Worm (Caenorhabditis elegans): Measurements from ENCODE around the gene F49F1.15.

The F49F1.15 gene

DNA sequence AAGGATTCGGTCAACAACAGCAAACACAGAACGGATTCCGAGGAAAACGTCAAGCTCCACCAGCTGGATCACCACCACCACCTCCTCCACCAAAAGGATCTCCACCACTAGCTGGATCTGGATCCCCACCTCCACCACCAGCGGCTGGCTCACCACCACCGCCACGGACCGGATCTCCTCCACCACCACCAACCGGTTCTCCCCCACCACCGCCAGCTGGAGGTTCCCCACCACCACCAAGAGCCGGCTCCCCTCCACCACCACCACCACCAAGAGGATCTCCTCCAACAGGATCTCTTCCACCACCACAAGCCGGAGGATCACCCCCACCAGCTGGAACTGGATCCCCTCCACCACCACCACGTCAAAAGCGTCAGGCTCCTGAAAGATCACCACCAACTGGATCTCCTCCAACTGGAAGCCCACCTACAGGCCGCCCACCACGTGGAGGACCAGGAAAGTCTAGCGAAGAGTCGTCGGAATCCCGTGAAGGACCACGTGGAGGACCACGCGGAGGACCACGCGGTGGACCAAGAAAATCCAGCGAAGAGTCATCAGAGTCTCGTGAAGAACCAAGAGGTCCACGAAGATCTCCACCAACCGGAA, 37.6 kb downstream of the F49F1.15 start:
- no peak for TF ChIP-seq unc-62 (GFP tag; optimal IDR thresholded peaks at IDR 0.05)

DNA sequence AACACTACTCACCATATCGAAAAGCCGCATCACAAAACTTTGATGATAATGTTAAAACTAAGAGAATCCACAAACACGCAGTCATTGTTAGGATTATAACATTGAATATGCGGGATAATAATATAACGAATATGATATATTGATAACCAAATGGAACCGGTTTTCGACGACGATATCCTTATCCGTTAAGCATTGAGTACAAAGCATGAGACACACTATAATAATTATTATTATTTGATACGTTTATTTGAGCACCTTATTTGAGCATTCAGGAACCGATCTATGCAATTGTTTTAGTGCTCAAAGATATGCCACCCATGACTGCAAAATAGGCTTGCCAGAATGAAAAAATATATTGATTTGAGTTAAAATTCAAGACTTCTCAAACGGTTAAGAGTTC, 39.8 kb downstream of the F49F1.15 start, which contains the start of gene W03D2.9:
W03D2.9 (minus strand) TSS at position 101 of the 400 bp plus-strand sequence.
- TF ChIP-seq unc-62 (GFP tag; optimal IDR thresholded peaks at IDR 0.05): no peak

DNA sequence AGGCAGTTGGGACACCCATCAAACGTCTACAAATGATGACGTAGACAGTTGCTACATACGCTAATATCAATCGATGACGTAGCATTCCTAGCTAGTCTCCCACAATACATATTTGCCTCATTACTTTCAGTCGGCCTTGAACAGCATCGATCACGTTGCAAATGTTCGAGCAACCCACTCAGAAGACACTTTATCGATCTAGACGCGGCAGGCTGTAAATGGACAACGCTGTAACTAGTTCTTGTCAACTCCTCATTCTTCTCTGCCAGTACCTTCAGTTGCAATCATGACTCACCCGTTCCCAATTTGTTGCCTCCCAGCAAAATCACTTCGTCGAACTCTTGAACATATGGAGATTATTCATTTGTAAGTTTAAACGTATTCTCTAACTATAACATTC, 42.4 kb downstream of the F49F1.15 start, which contains the start of gene pqn-75:
pqn-75 (plus strand) TSS at position 301 of the 400 bp plus-strand sequence.
- no peak for TF ChIP-seq unc-62 (GFP tag; optimal IDR thresholded peaks at IDR 0.05)

ce11 chrIV:4070810-4071209, 43.6 kb downstream of the F49F1.15 start:
- TF ChIP-seq unc-62 (GFP tag; optimal IDR thresholded peaks at IDR 0.05): no peak

DNA sequence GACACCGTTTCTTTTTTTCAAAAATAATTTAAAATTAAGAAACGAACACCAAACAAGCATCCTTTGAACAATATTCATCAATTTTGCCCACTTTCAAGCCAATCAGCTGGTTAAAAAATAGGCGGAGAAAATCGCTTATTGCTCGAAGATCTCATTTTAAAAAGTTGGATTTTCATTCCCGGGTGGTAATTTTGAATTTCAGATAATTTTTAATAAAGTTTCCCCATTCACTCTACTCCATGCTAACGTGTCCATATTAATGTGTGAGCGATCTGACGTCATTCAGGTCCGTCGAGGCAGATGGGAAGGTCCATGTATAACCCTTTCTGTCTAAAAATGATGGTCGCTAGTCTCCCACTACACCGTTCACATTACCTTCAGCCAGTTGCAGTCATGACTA, 45.9 kb downstream of the F49F1.15 start, which contains the start of gene fbxb-55:
fbxb-55 (plus strand) TSS at position 301 of the 400 bp plus-strand sequence.
- TF ChIP-seq unc-62 (GFP tag; optimal IDR thresholded peaks at IDR 0.05): no peak

ce11 chrIV:4067336-4067735, 47.1 kb downstream of the F49F1.15 start:
- TF ChIP-seq unc-62 (GFP tag; optimal IDR thresholded peaks at IDR 0.05): no peak

All from whole organism, dauer.